Fruit fly (Drosophila melanogaster): ENCODE measurements around the gene CG15812.

CG15812 gene

dm6 chr3L:3198447-3199402 is 38.9 kb downstream of the CG15812 start, which contains the start of the genes CG32276 and gry (continued):
- TF ChIP-seq ap (GFP tag; IDR thresholded peaks at IDR 0.05) (peak; percentile 82), zen2 (GFP tag; IDR thresholded peaks at IDR 0.05; ENCODE audit: partially characterized antibody) (no peak), CG8765 (GFP tag; IDR thresholded peaks at IDR 0.05) (peak; percentile 71), CG33213 (GFP tag; optimal IDR thresholded peaks at IDR 0.05) (peak; percentile 81), pfk (GFP tag; optimal IDR thresholded peaks at IDR 0.05) (peak; percentile 57), peb (GFP tag; IDR thresholded peaks at IDR 0.05) (no peak), ci (GFP tag; IDR thresholded peaks at IDR 0.05) (peak; percentile 66; the same call in 2 of the 3 replicates), CG34422 (GFP tag; IDR thresholded peaks at IDR 0.05) (peak; percentile 73), CG8089 (GFP tag; optimal IDR thresholded peaks at IDR 0.05) (peak; percentile 58), Sox100B (GFP tag; optimal IDR thresholded peaks at IDR 0.05) (no peak), CG30431 (GFP tag; optimal IDR thresholded peaks at IDR 0.05) (peak; percentile 9), CG3847 (GFP tag; IDR thresholded peaks at IDR 0.05) (peak; percentile 83), run (tag; optimal IDR thresholded peaks at IDR 0.05) (no peak), eve (GFP tag; optimal IDR thresholded peaks at IDR 0.05) (no peak), bsh (GFP tag; optimal IDR thresholded peaks at IDR 0.05) (peak in 1 of 2 experiments; percentile 66), CG10267 (tag; optimal IDR thresholded peaks at IDR 0.05) (peak; percentile 82), pros (GFP tag; optimal IDR thresholded peaks at IDR 0.05) (no peak), dati (GFP tag; IDR thresholded peaks at IDR 0.05) (peak; percentile 48; the same call in 1 of the 2 replicates), oc (tag; optimal IDR thresholded peaks at IDR 0.05) (no peak), Hr78 (GFP tag; optimal IDR thresholded peaks at IDR 0.05) (no peak), cato (GFP tag; optimal IDR thresholded peaks at IDR 0.05; ENCODE audit: borderline replicate concordance) (peak; percentile 60), grau (tag; optimal IDR thresholded peaks at IDR 0.05) (no peak), CG11085 (GFP tag; IDR thresholded peaks at IDR 0.05) (0 out of 2 replicates have a peak, but pooled peaks have one; percentile 27), CG1792 (GFP tag; optimal IDR thresholded peaks at IDR 0.05) (no peak), h (optimal IDR thresholded peaks at IDR 0.05) (no peak), CG14710 (tag; optimal IDR thresholded peaks at IDR 0.05) (peak; percentile 91), Bdp1 (GFP tag; optimal IDR thresholded peaks at IDR 0.05) (peak; percentile 65), CG43689 (GFP tag; IDR thresholded peaks at IDR 0.05) (no peak), Stat92E (GFP tag; optimal IDR thresholded peaks at IDR 0.05) (peak in 1 of 3 experiments; percentile 54), CG15696 (tag; optimal IDR thresholded peaks at IDR 0.05) (peak; percentile 75), hb (GFP tag; IDR thresholded peaks at IDR 0.05; ENCODE audit: partially characterized antibody) (no peak), insv (GFP tag; optimal IDR thresholded peaks at IDR 0.05) (peak in 1 of 2 experiments; percentile 91), Max (GFP tag; optimal IDR thresholded peaks at IDR 0.05) (peak; percentile 88), CG2202 (tag; optimal IDR thresholded peaks at IDR 0.05) (peak; percentile 56), tna (GFP tag; IDR thresholded peaks at IDR 0.05; ENCODE audit: partially characterized antibody) (no peak), CG10431 (GFP tag; optimal IDR thresholded peaks at IDR 0.05) (no peak), Atf6 (GFP tag; IDR thresholded peaks at IDR 0.05) (peak; percentile 39; the same call in 1 of the 2 replicates), sob (GFP tag; IDR thresholded peaks at IDR 0.05) (peak; percentile 82), ase (GFP tag; IDR thresholded peaks at IDR 0.05) (peak; percentile 58; the same call in 1 of the 3 replicates), da (GFP tag; optimal IDR thresholded peaks at IDR 0.05) (peak; percentile 43), CG2875 (GFP tag; optimal IDR thresholded peaks at IDR 0.05) (no peak), B-H2 (GFP tag; optimal IDR thresholded peaks at IDR 0.05) (peak; percentile 83), C15 (GFP tag; IDR thresholded peaks at IDR 0.05) (no peak), trem (tag; optimal IDR thresholded peaks at IDR 0.05) (peak; percentile 91), CG1602 (GFP tag; optimal IDR thresholded peaks at IDR 0.05) (peak; percentile 66), eyg (GFP tag; optimal IDR thresholded peaks at IDR 0.05) (peak; percentile 54), CG14014 (GFP tag; IDR thresholded peaks at IDR 0.05) (peak; percentile 36; the same call in 1 of the 2 replicates), wdn (GFP tag; IDR thresholded peaks at IDR 0.05) (0 out of 2 replicates have a peak, but pooled peaks have one; percentile 8)
